Worm (Caenorhabditis elegans) whole organism, young adult: ENCODE measurements around the gene F38A1.8.

Experiments used
- B0019.2 ChIP-seq: fragments of 200-800 bp; sonication (Bioruptor generic); conservative IDR thresholded peaks from 2 replicates; pipeline ENCODE4 v1.3.6; 2022; ENCODE audit warnings: missing genetic modification reagents, missing genetic modification characterization, missing compliant biosample characterization
- F22D6.2 ChIP-seq: sonication (generic microtip); optimal IDR thresholded peaks from 2 replicates; lab custom pipeline; 2016; ENCODE audit warnings: mild to moderate bottlenecking, missing genetic modification characterization, missing compliant biosample characterization
- F33H1.4 ChIP-seq: fragments of 200-800 bp; sonication (Bioruptor generic); IDR thresholded peaks from 2 replicates; pipeline ENCODE4 v1.3.6; 2022; ENCODE audit warnings: missing genetic modification reagents, missing genetic modification characterization, missing compliant biosample characterization
- F37B4.10 ChIP-seq: fragments of 200-800 bp; sonication (Bioruptor generic); IDR thresholded peaks from 2 replicates; pipeline ENCODE4 v1.3.6; 2022; ENCODE audit warnings: missing genetic modification characterization, missing compliant biosample characterization
- F39B2.1 ChIP-seq: fragments of 200-800 bp; sonication (Bioruptor generic); IDR thresholded peaks from 2 replicates; pipeline ENCODE4 v1.3.6; 2022; ENCODE audit warnings: missing genetic modification reagents, missing genetic modification characterization, missing compliant biosample characterization
- Y53F4B.3 ChIP-seq: fragments of 200-800 bp; sonication (Bioruptor generic); IDR thresholded peaks from 2 replicates; pipeline ENCODE4 v1.3.6; 2022; ENCODE audit warnings: missing genetic modification reagents, missing genetic modification characterization, missing compliant biosample characterization
- ZK185.1 ChIP-seq: sonication (generic microtip); optimal IDR thresholded peaks from 2 replicates; lab custom pipeline; 2016; ENCODE audit warnings: mild to moderate bottlenecking, missing genetic modification characterization, missing compliant biosample characterization; ENCODE audit not compliant: poor library complexity, severe bottlenecking
- ama-1 ChIP-seq, 3 experiments: fragments of 150-350 bp in 1 of 3; sonication (generic microtip) in 2 of 3; optimal IDR thresholded peaks; 2 replicates each; lab custom pipeline; 2014 to 2018; ENCODE audit warnings: missing biosample characterization in 2 of 3, missing genetic modification characterization in 2 of 3, missing genetic modification reagents in 2 of 3
- aptf-3 ChIP-seq: fragments of 200-800 bp; sonication (Bioruptor generic); IDR thresholded peaks from 2 replicates; pipeline ENCODE4 v1.3.6; 2022; ENCODE audit warnings: missing genetic modification characterization, missing compliant biosample characterization
- atf-7 ChIP-seq: sonication (generic microtip); optimal IDR thresholded peaks from 2 replicates; lab custom pipeline; 2017; ENCODE audit warnings: mild to moderate bottlenecking, missing genetic modification characterization, missing compliant biosample characterization
- athp-1 ChIP-seq: sonication (generic microtip); optimal IDR thresholded peaks from 2 replicates; lab custom pipeline; 2017; ENCODE audit warnings: mild to moderate bottlenecking, missing genetic modification characterization, missing compliant biosample characterization
- attf-6 ChIP-seq: fragments of 200-800 bp; sonication (Bioruptor generic); IDR thresholded peaks from 2 replicates; pipeline ENCODE4 v1.3.6; 2022; ENCODE audit warnings: missing genetic modification reagents, missing genetic modification characterization, missing compliant biosample characterization
- bed-2 ChIP-seq: fragments of 200-800 bp; sonication (Bioruptor generic); IDR thresholded peaks from 2 replicates; pipeline ENCODE4 v1.3.6; 2022; ENCODE audit warnings: missing genetic modification reagents, missing genetic modification characterization, missing compliant biosample characterization
- ceh-91 ChIP-seq: fragments of 200-800 bp; sonication (Bioruptor generic); IDR thresholded peaks from 2 replicates; pipeline ENCODE4 v1.3.6; 2022; ENCODE audit warnings: missing genetic modification reagents, missing genetic modification characterization, missing compliant biosample characterization
- dox-1 ChIP-seq: fragments of 200-800 bp; sonication (Bioruptor generic); IDR thresholded peaks from 2 replicates; pipeline ENCODE4 v1.3.6; 2022; ENCODE audit warnings: missing genetic modification reagents, missing genetic modification characterization, missing compliant biosample characterization
- egl-44 ChIP-seq: fragments of 200-800 bp; sonication (Bioruptor generic); IDR thresholded peaks from 2 replicates; pipeline ENCODE4 v1.3.6; 2022; ENCODE audit warnings: missing genetic modification reagents, missing genetic modification characterization, missing compliant biosample characterization
- ets-4 ChIP-seq: fragments of 200-800 bp; sonication (Bioruptor generic); optimal IDR thresholded peaks from 2 replicates; lab custom pipeline; 2018; ENCODE audit warnings: mild to moderate bottlenecking, missing genetic modification characterization, missing compliant biosample characterization
- gei-17 ChIP-seq: fragments of 200-800 bp; sonication (Bioruptor generic); optimal IDR thresholded peaks from 2 replicates; lab custom pipeline; 2018; ENCODE audit warnings: mild to moderate bottlenecking, missing genetic modification characterization, missing compliant biosample characterization
- hlh-12 ChIP-seq: sonication (generic microtip); optimal IDR thresholded peaks from 2 replicates; lab custom pipeline; 2016; ENCODE audit warnings: missing genetic modification characterization, missing compliant biosample characterization
- hmg-1.2 ChIP-seq: fragments of 200-800 bp; sonication (Bioruptor generic); IDR thresholded peaks from 2 replicates; pipeline ENCODE4 v1.3.6; 2022; ENCODE audit warnings: missing genetic modification reagents, missing genetic modification characterization, missing compliant biosample characterization
- hmg-20 ChIP-seq: fragments of 200-800 bp; sonication (Bioruptor generic); IDR thresholded peaks from 2 replicates; pipeline ENCODE4 v1.3.6; 2022; ENCODE audit warnings: missing genetic modification reagents, missing genetic modification characterization, missing compliant biosample characterization
- hsf-1 ChIP-seq: fragments of 200-800 bp; sonication (Bioruptor generic); IDR thresholded peaks from 2 replicates; pipeline ENCODE4 v1.3.6; 2022; ENCODE audit warnings: missing genetic modification reagents, missing genetic modification characterization, missing compliant biosample characterization
- let-526 ChIP-seq: fragments of 200-800 bp; sonication (Bioruptor generic); IDR thresholded peaks from 2 replicates; pipeline ENCODE4 v1.3.6; 2022; ENCODE audit warnings: missing genetic modification reagents, missing genetic modification characterization, missing compliant biosample characterization
- lin-54 ChIP-seq: fragments of 200-800 bp; sonication (Bioruptor generic); optimal IDR thresholded peaks from 2 replicates; lab custom pipeline; 2018; ENCODE audit warnings: mild to moderate bottlenecking, missing genetic modification characterization, missing compliant biosample characterization
- lsl-1 ChIP-seq: fragments of 200-800 bp; sonication (Bioruptor generic); optimal IDR thresholded peaks from 2 replicates; lab custom pipeline; 2018; ENCODE audit warnings: mild to moderate bottlenecking, missing genetic modification characterization, moderate library complexity, missing compliant biosample characterization
- madf-6 ChIP-seq: fragments of 200-800 bp; sonication (Bioruptor generic); IDR thresholded peaks from 2 replicates; pipeline ENCODE4 v1.3.6; 2022; ENCODE audit warnings: missing genetic modification reagents, missing genetic modification characterization, missing compliant biosample characterization
- madf-8 ChIP-seq: fragments of 200-800 bp; sonication (Bioruptor generic); conservative IDR thresholded peaks from 2 replicates; pipeline ENCODE4 v1.3.6; 2022; ENCODE audit warnings: missing genetic modification reagents, missing genetic modification characterization, missing compliant biosample characterization
- mcd-1 ChIP-seq: fragments of 200-800 bp; sonication (Bioruptor generic); IDR thresholded peaks from 2 replicates; pipeline ENCODE4 v1.3.6; 2022; ENCODE audit warnings: missing genetic modification reagents, missing genetic modification characterization, missing compliant biosample characterization
- nfyb-1 ChIP-seq: fragments of 200-800 bp; sonication (Bioruptor generic); IDR thresholded peaks from 2 replicates; pipeline ENCODE4 v1.3.6; 2022; ENCODE audit warnings: missing genetic modification reagents, missing genetic modification characterization, missing compliant biosample characterization
- nhr-120 ChIP-seq: fragments of 200-800 bp; sonication (Bioruptor generic); IDR thresholded peaks from 2 replicates; pipeline ENCODE4 v1.3.6; 2022; ENCODE audit warnings: missing genetic modification characterization, missing compliant biosample characterization
- nhr-80 ChIP-seq: sonication (generic microtip); optimal IDR thresholded peaks from 2 replicates; lab custom pipeline; 2016; ENCODE audit warnings: missing genetic modification characterization, missing compliant biosample characterization
- nhr-90 ChIP-seq: sonication (generic microtip); optimal IDR thresholded peaks from 2 replicates; lab custom pipeline; 2016; ENCODE audit warnings: missing genotype, mild to moderate bottlenecking, missing genetic modification characterization, missing compliant biosample characterization
- pbrm-1 ChIP-seq: fragments of 200-800 bp; sonication (Bioruptor generic); IDR thresholded peaks from 2 replicates; pipeline ENCODE4 v1.3.6; 2022; ENCODE audit warnings: missing genetic modification reagents, missing genetic modification characterization, missing compliant biosample characterization
- rec-8 ChIP-seq, 2 experiments: sonication (generic microtip); optimal IDR thresholded peaks; 2 replicates each; lab custom pipeline; 2016; ENCODE audit warnings: mild to moderate bottlenecking in 2 of 2, missing genetic modification characterization in 2 of 2, missing genetic modification reagents in 2 of 2, missing genotype in 2 of 2, missing biosample characterization in 1 of 2, missing compliant biosample characterization in 1 of 2, moderate library complexity in 1 of 2
- snpc-1.3 ChIP-seq: sonication (generic microtip); optimal IDR thresholded peaks from 2 replicates; lab custom pipeline; 2017; ENCODE audit warnings: missing genetic modification characterization, mild to moderate bottlenecking, missing compliant biosample characterization, antibody characterized with exemption, moderate library complexity, missing genotype, missing genetic modification reagents; ENCODE audit not compliant: insufficient read depth
- snpc-4 ChIP-seq, 5 experiments: fragments of 150-350 bp in 1 of 5; sonication (generic microtip) in 4 of 5; optimal IDR thresholded peaks; 2 replicates each; lab custom pipeline; 2014 to 2018; ENCODE audit warnings: missing genetic modification characterization in 5 of 5, missing biosample characterization in 3 of 5, antibody characterized with exemption in 2 of 5, mild to moderate bottlenecking in 2 of 5, missing compliant biosample characterization in 2 of 5, missing genotype in 2 of 5, moderate library complexity in 2 of 5, missing genetic modification reagents in 1 of 5
- tbp1 ChIP-seq: fragments of 200-800 bp; sonication (Bioruptor generic); optimal IDR thresholded peaks from 2 replicates; lab custom pipeline; 2018; ENCODE audit warnings: mild to moderate bottlenecking, missing genetic modification characterization, missing compliant biosample characterization
- tbx-9 ChIP-seq: sonication (generic microtip); optimal IDR thresholded peaks from 2 replicates; lab custom pipeline; 2016; ENCODE audit warnings: borderline replicate concordance, missing genetic modification characterization, inconsistent platforms, missing compliant biosample characterization
- tlf-1 ChIP-seq: fragments of 200-800 bp; sonication (Bioruptor generic); optimal IDR thresholded peaks from 2 replicates; lab custom pipeline; 2018; ENCODE audit warnings: mild to moderate bottlenecking, missing genetic modification characterization, missing compliant biosample characterization
- unc-130 ChIP-seq: sonication (generic microtip); optimal IDR thresholded peaks from 2 replicates; lab custom pipeline; 2016; ENCODE audit warnings: missing genetic modification reagents, missing genetic modification characterization, missing compliant biosample characterization
- unc-62 ChIP-seq: fragments of 150-350 bp; optimal IDR thresholded peaks from 2 replicates; lab custom pipeline; 2014; ENCODE audit warnings: missing biosample characterization, missing genetic modification reagents, missing genetic modification characterization
- zfh-2 ChIP-seq: fragments of 200-800 bp; sonication (Bioruptor generic); conservative IDR thresholded peaks from 2 replicates; pipeline ENCODE4 v1.3.6; 2022; ENCODE audit warnings: missing genetic modification reagents, missing genetic modification characterization, missing compliant biosample characterization
- ztf-3 ChIP-seq: fragments of 200-800 bp; sonication (Bioruptor generic); optimal IDR thresholded peaks from 2 replicates; lab custom pipeline; 2018; ENCODE audit warnings: mild to moderate bottlenecking, missing genetic modification characterization, missing compliant biosample characterization

The F38A1.8 gene

DNA sequence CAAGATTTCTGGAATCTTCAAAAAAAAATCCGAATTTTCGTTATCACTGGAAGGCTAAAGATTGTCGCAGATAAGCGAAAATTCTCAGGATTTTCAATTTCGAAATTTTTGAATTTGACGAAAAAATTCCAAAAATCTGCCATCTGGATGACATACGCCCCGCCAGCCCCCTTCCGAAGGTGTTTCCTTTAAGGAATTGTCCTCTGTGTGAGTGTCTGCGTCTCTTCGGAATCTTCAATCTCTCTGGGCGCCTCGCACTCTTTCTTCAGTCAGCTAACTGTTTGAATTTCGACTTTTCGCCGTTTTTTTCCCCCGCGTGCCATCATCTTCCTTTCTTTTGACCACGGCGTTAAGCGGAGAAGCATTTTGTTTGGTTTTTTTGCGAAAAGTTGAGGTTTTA is 46.9 kb upstream of the F38A1.8 start:
- TF ChIP-seq ama-1 (optimal IDR thresholded peaks at IDR 0.05; lab: Kevin White, UChicago): no peak
- TF ChIP-seq ama-1 (GFP tag; optimal IDR thresholded peaks at IDR 0.05; lab: Kevin White, UChicago): no peak
- TF ChIP-seq madf-6 (GFP tag; lab: Robert Waterston, UW): no peak
- TF ChIP-seq attf-6 (GFP tag; lab: Robert Waterston, UW): no peak
- TF ChIP-seq hmg-1.2 (GFP tag; lab: Robert Waterston, UW): peak; percentile 70; the same call in 1 of the 2 replicates
- no peak for TF ChIP-seq rec-8 (tag; optimal IDR thresholded peaks at IDR 0.05; lab: Kevin White, UChicago)
- no peak for TF ChIP-seq ztf-3
- TF ChIP-seq hsf-1: no peak
- no peak for TF ChIP-seq Y53F4B.3 (GFP tag; lab: Robert Waterston, UW)

DNA sequence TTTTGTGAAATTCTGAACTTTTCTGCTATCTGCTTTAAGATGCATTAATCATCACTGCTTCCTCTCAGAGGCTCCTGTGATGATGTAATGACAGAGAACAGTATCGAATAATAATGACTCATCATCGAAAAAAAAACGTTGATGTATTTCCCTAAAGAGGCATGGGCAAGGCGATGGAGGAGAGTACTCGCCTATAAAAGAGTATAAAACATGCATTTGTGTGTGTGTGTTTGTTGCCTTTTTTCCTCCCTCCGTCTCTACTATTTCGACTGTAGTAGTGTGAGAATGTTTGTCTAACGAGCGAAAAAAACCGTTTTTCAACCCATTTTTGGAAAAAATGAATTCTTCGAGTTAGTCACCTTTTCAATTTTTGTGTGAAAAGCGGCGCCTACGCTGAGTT is 45.2 kb upstream of the F38A1.8 start:
- no peak for TF ChIP-seq hmg-20 (GFP tag; lab: Robert Waterston, UW)
- TF ChIP-seq ZK185.1: no peak
- no peak for TF ChIP-seq lsl-1
- TF ChIP-seq madf-8 (GFP tag; lab: Robert Waterston, UW): no peak
- no peak for TF ChIP-seq egl-44 (GFP tag; lab: Robert Waterston, UW)
- peak; percentile 23 for TF ChIP-seq nhr-80 (tag; lab: Kevin White, UChicago)
- TF ChIP-seq mcd-1 (GFP tag; lab: Robert Waterston, UW): no peak
- no peak for TF ChIP-seq F39B2.1 (GFP tag; lab: Robert Waterston, UW)

DNA sequence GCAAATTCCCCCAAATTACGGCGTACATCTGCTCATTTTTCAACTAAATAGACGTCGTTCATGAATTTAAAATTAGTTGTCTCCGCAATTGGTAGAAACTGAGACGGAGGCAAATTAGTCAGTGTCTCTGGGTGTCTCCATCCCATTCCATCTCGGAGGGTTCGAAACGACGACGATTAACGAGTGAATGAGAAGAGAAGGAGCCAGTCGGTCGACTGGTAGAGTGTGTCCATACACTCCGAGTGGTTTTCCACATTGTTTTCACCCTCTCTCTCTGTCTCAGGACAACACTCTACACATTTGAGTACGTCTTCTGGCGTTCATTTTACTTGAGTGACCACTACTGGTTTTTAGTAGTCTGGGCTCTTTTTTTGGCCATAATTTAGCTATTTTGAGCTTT is 39.3 kb upstream of the F38A1.8 start:
- TF ChIP-seq tbx-9 (tag; lab: Kevin White, UChicago) (no peak), bed-2 (no peak), hmg-1.2 (GFP tag; lab: Robert Waterston, UW) (no peak), nfyb-1 (GFP tag; lab: Robert Waterston, UW) (no peak), gei-17 (GFP tag; lab: Kevin White, UChicago) (no peak), F22D6.2 (tag; lab: Kevin White, UChicago) (no peak), zfh-2 (no peak), pbrm-1 (GFP tag; lab: Robert Waterston, UW) (no peak)

DNA sequence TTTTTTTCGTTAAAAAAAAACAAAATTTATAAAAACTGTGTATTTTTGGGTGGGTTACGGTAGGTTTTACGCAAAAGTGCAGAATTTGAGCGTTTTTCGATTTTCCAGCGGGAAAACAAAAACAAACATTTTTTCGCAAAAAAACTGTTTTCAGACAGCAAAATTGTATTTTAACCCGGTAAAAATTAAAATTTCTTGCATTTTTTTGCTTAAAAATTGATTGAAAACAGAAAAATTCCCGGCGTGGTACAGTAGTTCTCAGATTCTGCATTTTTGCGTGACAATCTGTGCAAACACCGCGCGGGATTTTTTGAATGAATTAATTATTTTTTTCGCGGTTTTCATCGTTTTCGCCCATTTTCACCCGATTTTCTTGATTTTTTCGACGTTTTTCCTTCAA is 37.4 kb upstream of the F38A1.8 start:
- TF ChIP-seq F37B4.10 (no peak), ets-4 (GFP tag; lab: Kevin White, UChicago) (no peak), hlh-12 (tag; lab: Kevin White, UChicago) (no peak), madf-6 (GFP tag; lab: Robert Waterston, UW) (peak; percentile 90), F33H1.4 (GFP tag; lab: Robert Waterston, UW) (peak; percentile 66), pbrm-1 (GFP tag; lab: Robert Waterston, UW) (0 out of 2 replicates have a peak, but pooled peaks have one; percentile 26), athp-1 (tag; lab: Kevin White, UChicago) (peak; percentile 47), lin-54 (GFP tag; lab: Kevin White, UChicago) (peak; percentile 59), tbp1 (GFP tag; lab: Kevin White, UChicago) (peak; percentile 33), dox-1 (GFP tag; lab: Robert Waterston, UW) (peak; percentile 25; the same call in 1 of the 2 replicates), nhr-80 (tag; lab: Kevin White, UChicago) (no peak), zfh-2 (no peak), ceh-91 (GFP tag; lab: Robert Waterston, UW) (peak; percentile 78), nhr-90 (tag; lab: Kevin White, UChicago) (no peak), snpc-4 (GFP tag; optimal IDR thresholded peaks at IDR 0.05; lab: Kevin White, UChicago) (no peak), snpc-4 (tag; optimal IDR thresholded peaks at IDR 0.05; lab: Kevin White, UChicago) (no peak), let-526 (GFP tag; lab: Robert Waterston, UW) (no peak), B0019.2 (GFP tag; lab: Robert Waterston, UW) (peak; percentile 83), madf-8 (GFP tag; lab: Robert Waterston, UW) (peak; percentile 81), nhr-120 (GFP tag; lab: Robert Waterston, UW) (no peak), aptf-3 (GFP tag; lab: Robert Waterston, UW) (no peak), nfyb-1 (GFP tag; lab: Robert Waterston, UW) (no peak), atf-7 (tag; lab: Kevin White, UChicago) (no peak), unc-130 (peak; percentile 55), unc-62 (GFP tag; lab: Kevin White, UChicago) (no peak), snpc-1.3 (tag; lab: Kevin White, UChicago) (peak; percentile 24), lsl-1 (peak; percentile 91), tlf-1 (peak; percentile 53)
